Fruit fly (Drosophila melanogaster): ENCODE data around the gene mthl2.

DNA sequence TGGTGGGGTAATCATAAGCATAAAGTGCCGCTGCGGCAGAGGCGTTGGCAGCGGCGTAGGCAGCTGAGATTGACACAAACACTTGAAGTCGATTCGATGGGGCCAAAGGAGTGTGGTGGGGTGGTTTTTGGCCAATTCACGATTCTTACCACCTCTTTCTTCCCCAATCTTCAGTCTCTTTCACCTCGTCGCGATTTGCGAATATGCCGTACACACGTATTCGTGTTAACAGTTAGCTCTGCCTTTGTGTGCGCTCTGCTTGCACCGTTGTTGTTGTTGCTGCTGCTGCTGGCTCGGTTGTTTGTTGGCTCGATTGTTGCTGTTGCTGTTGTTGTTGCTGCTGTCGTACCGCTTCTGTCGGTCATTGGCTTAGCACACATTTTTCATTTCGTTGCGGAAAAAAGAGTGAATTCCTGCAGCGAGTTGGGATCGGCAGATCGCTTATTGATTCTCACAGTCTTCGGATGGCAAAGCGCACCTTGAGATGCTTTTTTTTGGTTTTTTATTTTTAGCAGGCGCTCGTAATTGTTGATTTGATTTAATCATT is 20.6 kb downstream of the mthl2 start:
- TF ChIP-seq Dif (GFP tag; optimal IDR thresholded peaks at IDR 0.05; ENCODE audit: partially characterized antibody): no peak
- TF ChIP-seq Hnf4 (GFP tag; optimal IDR thresholded peaks at IDR 0.05): no peak
- no peak for TF ChIP-seq Abd-B (GFP tag; optimal IDR thresholded peaks at IDR 0.05)
- no peak for TF ChIP-seq brk (GFP tag; optimal IDR thresholded peaks at IDR 0.05)
- no peak for TF ChIP-seq lola (GFP tag; optimal IDR thresholded peaks at IDR 0.05)
- no peak for TF ChIP-seq sage (GFP tag; optimal IDR thresholded peaks at IDR 0.05)
- no peak for TF ChIP-seq CG32264 (GFP tag; optimal IDR thresholded peaks at IDR 0.05)
- peak; percentile 84 for TF ChIP-seq psq (GFP tag; optimal IDR thresholded peaks at IDR 0.05)
- TF ChIP-seq foxo (GFP tag; optimal IDR thresholded peaks at IDR 0.05): no peak
- no peak for TF ChIP-seq fru (GFP tag; optimal IDR thresholded peaks at IDR 0.05)
